Fruit fly (Drosophila melanogaster): ENCODE data around the gene dy.

The dy gene

DNA sequence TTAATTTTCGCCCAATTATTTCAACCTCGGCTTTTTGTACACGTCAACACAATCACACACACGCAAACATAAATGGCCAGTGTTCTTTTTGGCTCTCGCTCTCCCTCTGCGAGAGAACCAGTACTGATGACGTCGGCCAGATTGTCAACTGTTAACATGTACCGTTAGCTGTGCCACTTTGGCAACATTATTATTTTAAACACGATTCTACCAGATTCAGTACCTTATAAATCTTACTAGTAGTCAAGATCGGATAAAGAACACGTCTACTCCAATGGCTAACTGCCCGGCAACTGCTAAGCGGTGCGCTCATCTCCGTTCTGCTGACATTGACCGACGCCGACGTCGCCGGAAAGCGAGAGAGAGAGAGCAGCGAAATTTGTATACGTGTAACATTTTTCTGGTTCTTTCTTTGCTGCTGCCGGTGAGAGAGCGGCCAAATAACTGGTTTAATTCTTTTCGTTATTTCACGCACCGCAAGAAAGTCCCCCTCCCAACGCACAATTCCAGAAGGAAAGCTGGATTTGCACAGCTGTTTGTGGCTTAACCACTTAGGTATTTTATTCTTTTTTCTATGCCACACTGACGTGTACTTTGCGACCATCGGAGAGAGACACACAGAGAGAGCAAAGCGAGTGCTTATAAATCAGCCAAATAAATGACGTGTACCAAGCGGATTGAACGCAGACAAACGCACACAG is 26.6 kb upstream of the dy start (continued):
- TF ChIP-seq yki (optimal IDR thresholded peaks at IDR 0.05), result no peak
- TF ChIP-seq CG15073 (GFP tag; optimal IDR thresholded peaks at IDR 0.05), result no peak
- no peak for TF ChIP-seq CG4404 (GFP tag; IDR thresholded peaks at IDR 0.05)
- TF ChIP-seq Bteb2 (GFP tag; optimal IDR thresholded peaks at IDR 0.05), result no peak
- no peak for TF ChIP-seq CG3726 (GFP tag; IDR thresholded peaks at IDR 0.05)
- no peak for TF ChIP-seq CG16813 (GFP tag; IDR thresholded peaks at IDR 0.05; ENCODE audit: partially characterized antibody)
- no peak for TF ChIP-seq ham (GFP tag; IDR thresholded peaks at IDR 0.05)
- no peak for TF ChIP-seq Gug (GFP tag; IDR thresholded peaks at IDR 0.05)
- no peak for TF ChIP-seq sug (tag; optimal IDR thresholded peaks at IDR 0.05)
- no peak for TF ChIP-seq gsb (GFP tag; IDR thresholded peaks at IDR 0.05)
- TF ChIP-seq CG5953 (GFP tag; IDR thresholded peaks at IDR 0.05), result no peak
- no peak for TF ChIP-seq PHDP (tag; optimal IDR thresholded peaks at IDR 0.05)
- no peak for TF ChIP-seq CG16779 (GFP tag; IDR thresholded peaks at IDR 0.05)
- TF ChIP-seq chinmo (GFP tag; IDR thresholded peaks at IDR 0.05; ENCODE audit: partially characterized antibody), result 0 out of 4 replicates have a peak, but pooled peaks have one; percentile 53
- TF ChIP-seq CG11093 (GFP tag; IDR thresholded peaks at IDR 0.05), result no peak
- peak; percentile 29 for TF ChIP-seq YL-1 (GFP tag; optimal IDR thresholded peaks at IDR 0.05)
- no peak for TF ChIP-seq ab (GFP tag; optimal IDR thresholded peaks at IDR 0.05)
- no peak for TF ChIP-seq CG10654 (GFP tag; optimal IDR thresholded peaks at IDR 0.05)
- no peak for TF ChIP-seq twi (tag; optimal IDR thresholded peaks at IDR 0.05)
- no peak for TF ChIP-seq fru (optimal IDR thresholded peaks at IDR 0.05)
- no peak for TF ChIP-seq CG1832 (GFP tag; optimal IDR thresholded peaks at IDR 0.05)
- TF ChIP-seq sob (GFP tag; IDR thresholded peaks at IDR 0.05), result no peak
- TF ChIP-seq en (GFP tag; optimal IDR thresholded peaks at IDR 0.05), result no peak
- TF ChIP-seq Hr3 (GFP tag; optimal IDR thresholded peaks at IDR 0.05), result no peak
- no peak for TF ChIP-seq CG9727 (GFP tag; optimal IDR thresholded peaks at IDR 0.05)
- no peak for TF ChIP-seq MBD-R2 (GFP tag; IDR thresholded peaks at IDR 0.05)
- no peak for TF ChIP-seq toy (GFP tag; IDR thresholded peaks at IDR 0.05)
- TF ChIP-seq CG7928 (GFP tag; optimal IDR thresholded peaks at IDR 0.05), result no peak
- no peak for TF ChIP-seq CG10366 (GFP tag; IDR thresholded peaks at IDR 0.05)
- TF ChIP-seq dmrt99B (tag; optimal IDR thresholded peaks at IDR 0.05), result no peak
- TF ChIP-seq CG18599 (GFP tag; optimal IDR thresholded peaks at IDR 0.05), result no peak
- TF ChIP-seq CG12219 (GFP tag; optimal IDR thresholded peaks at IDR 0.05), result no peak
- TF ChIP-seq CG6791 (GFP tag; IDR thresholded peaks at IDR 0.05; ENCODE audit: partially characterized antibody), result no peak
- TF ChIP-seq CG8924 (tag; optimal IDR thresholded peaks at IDR 0.05), result no peak
- no peak for TF ChIP-seq CG17912 (GFP tag; optimal IDR thresholded peaks at IDR 0.05)
- TF ChIP-seq lmd (GFP tag; IDR thresholded peaks at IDR 0.05), result no peak
- no peak for TF ChIP-seq luna (GFP tag; optimal IDR thresholded peaks at IDR 0.05)
- TF ChIP-seq grau (tag; optimal IDR thresholded peaks at IDR 0.05), result no peak
- no peak for TF ChIP-seq CTCF (GFP tag; optimal IDR thresholded peaks at IDR 0.05)
- no peak for TF ChIP-seq CG2199 (GFP tag; IDR thresholded peaks at IDR 0.05)
- TF ChIP-seq D19B (GFP tag; optimal IDR thresholded peaks at IDR 0.05), result no peak
- no peak for TF ChIP-seq Vsx1 (GFP tag; optimal IDR thresholded peaks at IDR 0.05)
- no peak for TF ChIP-seq CG4282 (GFP tag; optimal IDR thresholded peaks at IDR 0.05)
- TF ChIP-seq CG11723 (GFP tag; optimal IDR thresholded peaks at IDR 0.05), result no peak
- TF ChIP-seq br (optimal IDR thresholded peaks at IDR 0.05), result no peak
- TF ChIP-seq nerfin-2 (GFP tag; IDR thresholded peaks at IDR 0.05; ENCODE audit: partially characterized antibody), result no peak
- no peak for TF ChIP-seq Fer1 (GFP tag; optimal IDR thresholded peaks at IDR 0.05)
- no peak for TF ChIP-seq slbo (GFP tag; IDR thresholded peaks at IDR 0.05)
- TF ChIP-seq CG17568 (GFP tag; optimal IDR thresholded peaks at IDR 0.05), result no peak
- TF ChIP-seq CG8944 (GFP tag; optimal IDR thresholded peaks at IDR 0.05), result no peak
- TF ChIP-seq grn (GFP tag; optimal IDR thresholded peaks at IDR 0.05), result peak; percentile 7
- TF ChIP-seq CG17359 (tag; optimal IDR thresholded peaks at IDR 0.05), result peak; percentile 5
- no peak for TF ChIP-seq CG11504 (tag; optimal IDR thresholded peaks at IDR 0.05)
